Fruit fly (Drosophila melanogaster) Kc167 (cell line): ENCODE results near the gene msk.

Source experiments
- Myc ChIP-seq: fragments of >200 bp; optimal IDR thresholded peaks from 2 replicates; lab custom pipeline; 2017; ENCODE audit warnings: missing external identifiers
- Sin3A ChIP-seq: fragments of >200 bp; optimal IDR thresholded peaks from 2 replicates; lab custom pipeline; 2018; ENCODE audit warnings: missing external identifiers
- h ChIP-seq: fragments of >200 bp; optimal IDR thresholded peaks from 3 replicates; lab custom pipeline; 2018; ENCODE audit warnings: missing external identifiers
- insv ChIP-seq: fragments of >200 bp; optimal IDR thresholded peaks from 3 replicates; lab custom pipeline; 2018; ENCODE audit warnings: missing external identifiers
- psq ChIP-seq: fragments of >200 bp; optimal IDR thresholded peaks from 2 replicates; lab custom pipeline; 2017; ENCODE audit warnings: missing external identifiers
- ttk ChIP-seq: sonication (Bioruptor generic); optimal IDR thresholded peaks from 2 replicates; lab custom pipeline; 2017; ENCODE audit warnings: missing external identifiers

The msk gene

dm6 chr3L:8077953-8078352 is 38.0 kb upstream of the msk start:
- TF ChIP-seq Myc (lab: Kevin White, UChicago) (no peak), psq (no peak), h (lab: Kevin White, UChicago) (no peak), ttk (lab: Kevin White, UChicago) (no peak), Sin3A (lab: Kevin White, UChicago) (no peak), insv (no peak)

DNA sequence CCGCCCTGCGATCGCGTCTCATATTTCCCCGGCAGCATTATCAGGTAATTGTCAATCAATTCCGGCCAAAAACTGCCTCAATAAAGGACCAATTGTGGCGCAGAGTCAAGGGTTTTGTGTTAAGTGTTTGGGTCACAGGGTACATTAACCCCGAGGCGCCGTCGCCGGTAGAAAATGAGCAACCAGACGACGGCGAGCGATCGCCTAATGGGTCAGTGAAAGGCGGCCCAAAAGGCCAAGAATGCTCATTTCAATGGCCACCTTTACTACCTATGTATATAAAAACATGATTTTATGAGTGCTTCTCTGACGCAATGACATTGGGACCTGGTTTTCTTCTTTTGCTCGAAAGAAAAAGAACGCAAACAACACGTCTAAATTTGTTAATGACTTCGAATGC is 36.4 kb upstream of the msk start:
- no peak for TF ChIP-seq psq
- no peak for TF ChIP-seq h (lab: Kevin White, UChicago)
- no peak for TF ChIP-seq ttk (lab: Kevin White, UChicago)
- no peak for TF ChIP-seq Myc (lab: Kevin White, UChicago)
- no peak for TF ChIP-seq insv
- TF ChIP-seq Sin3A (lab: Kevin White, UChicago), result no peak

- TF ChIP-seq Myc (lab: Kevin White, UChicago), result no peak
- no peak for TF ChIP-seq h (lab: Kevin White, UChicago)
- no peak for TF ChIP-seq psq
- TF ChIP-seq ttk (lab: Kevin White, UChicago), result no peak
Observed at dm6 chr3L:8080790-8081189, 35.2 kb upstream of the msk start.

- TF ChIP-seq Myc (lab: Kevin White, UChicago), result no peak
- TF ChIP-seq ttk (lab: Kevin White, UChicago), result no peak
- TF ChIP-seq Sin3A (lab: Kevin White, UChicago), result no peak
- TF ChIP-seq insv, result no peak
- TF ChIP-seq h (lab: Kevin White, UChicago), result no peak
- no peak for TF ChIP-seq psq
Observed at dm6 chr3L:8081822-8082221, 34.2 kb upstream of the msk start.

DNA sequence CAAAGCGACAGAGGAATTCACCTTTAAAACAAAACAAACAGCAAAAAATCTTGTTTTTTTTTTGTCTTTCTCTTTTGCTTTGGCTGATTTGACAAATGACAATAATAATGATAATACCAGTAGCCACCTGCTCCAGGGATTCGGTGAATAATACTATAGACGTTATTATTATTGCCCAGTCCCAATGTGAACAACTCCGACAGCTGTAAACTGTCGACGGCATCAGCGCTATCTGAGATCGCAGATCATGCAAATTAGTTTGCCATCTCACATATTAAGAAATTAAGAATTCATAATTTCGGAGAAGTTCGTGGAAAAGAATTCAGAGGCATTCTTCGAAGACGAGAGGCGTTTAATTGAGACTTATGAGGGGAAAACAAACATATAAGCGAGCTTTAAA is 29.8 kb upstream of the msk start:
- no peak for TF ChIP-seq psq
- TF ChIP-seq Sin3A (lab: Kevin White, UChicago), result no peak
- TF ChIP-seq ttk (lab: Kevin White, UChicago), result no peak
- TF ChIP-seq insv, result no peak
- TF ChIP-seq Myc (lab: Kevin White, UChicago), result no peak
- no peak for TF ChIP-seq h (lab: Kevin White, UChicago)

DNA sequence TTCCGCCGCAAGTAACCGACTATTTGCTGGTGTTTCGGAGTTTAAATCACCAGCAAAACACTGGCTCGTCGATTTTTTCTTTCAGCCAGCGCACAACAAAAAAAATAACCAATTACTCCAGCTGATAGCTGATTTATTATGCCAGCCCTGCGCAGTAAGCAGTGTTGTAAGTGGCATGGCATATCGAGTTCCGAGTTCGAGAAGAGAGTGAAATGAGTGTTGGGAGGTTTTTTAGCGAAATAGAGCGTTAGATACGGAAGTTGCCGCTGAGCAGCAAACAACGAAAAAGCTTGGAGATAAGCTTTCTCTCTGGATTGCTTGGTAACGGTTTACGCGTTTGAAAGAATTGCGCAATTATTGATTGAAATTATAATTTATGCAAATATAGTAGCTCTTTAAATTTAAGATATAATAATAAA is 24.3 kb upstream of the msk start, which contains the start of gene CG7565:
Gene CG7565 (minus strand): TSS at position 137 of the 419 bp plus-strand sequence.
- TF ChIP-seq Sin3A (lab: Kevin White, UChicago) (no peak), Myc (lab: Kevin White, UChicago) (no peak), insv (no peak), ttk (lab: Kevin White, UChicago) (no peak), psq (no peak), h (lab: Kevin White, UChicago) (no peak)

DNA sequence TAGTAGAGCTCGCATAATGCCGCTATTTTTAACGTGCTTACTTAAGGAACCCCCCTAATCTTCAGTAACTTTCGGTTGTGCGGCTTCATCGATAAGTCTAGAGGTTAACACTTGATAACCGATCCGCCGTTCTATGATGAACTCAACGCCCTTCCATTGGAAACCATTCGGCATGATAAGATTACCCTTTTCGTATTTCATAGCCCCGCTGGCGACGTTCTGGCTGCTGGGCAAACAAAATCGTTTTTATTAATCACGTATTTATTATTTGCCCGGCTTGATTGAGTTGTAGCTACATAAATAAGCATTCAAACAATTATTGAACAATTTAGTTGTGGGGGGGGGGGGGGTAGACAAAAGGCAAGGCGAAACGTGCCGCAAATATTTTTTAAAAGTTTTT is 22.4 kb upstream of the msk start:
- TF ChIP-seq h (lab: Kevin White, UChicago) (no peak), insv (no peak), Sin3A (lab: Kevin White, UChicago) (no peak), Myc (lab: Kevin White, UChicago) (no peak), psq (no peak), ttk (lab: Kevin White, UChicago) (no peak)

dm6 chr3L:8094652-8095129 is 21.3 kb upstream of the msk start:
- TF ChIP-seq Sin3A (lab: Kevin White, UChicago) (no peak), h (lab: Kevin White, UChicago) (no peak), Myc (lab: Kevin White, UChicago) (no peak), insv (no peak), ttk (lab: Kevin White, UChicago) (no peak), psq (no peak)

- TF ChIP-seq Sin3A (lab: Kevin White, UChicago), result no peak
- TF ChIP-seq h (lab: Kevin White, UChicago), result no peak
- no peak for TF ChIP-seq ttk (lab: Kevin White, UChicago)
- TF ChIP-seq Myc (lab: Kevin White, UChicago), result no peak
- TF ChIP-seq psq, result no peak
- TF ChIP-seq insv, result no peak
Observed at dm6 chr3L:8096106-8096558, 19.8 kb upstream of the msk start.

DNA sequence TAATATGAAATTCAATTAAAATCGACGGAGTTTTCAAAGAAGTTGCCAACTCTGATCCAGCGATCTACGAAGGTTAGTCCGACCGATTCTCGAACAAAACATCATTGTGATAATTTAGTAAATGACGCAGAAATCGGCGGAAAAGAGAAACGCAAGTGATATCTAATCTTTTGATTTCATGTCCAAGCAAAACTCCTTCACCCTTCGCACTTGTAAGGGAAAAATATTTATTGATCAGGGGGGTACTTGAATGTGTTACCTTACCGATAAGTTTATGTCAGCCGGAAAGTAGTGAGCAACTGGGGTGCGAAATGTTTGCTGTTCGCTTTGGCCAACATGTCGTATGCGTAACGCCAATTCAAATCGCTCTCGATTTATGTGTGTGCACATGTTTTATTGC is 18.9 kb upstream of the msk start:
- TF ChIP-seq psq (no peak), insv (no peak), Myc (lab: Kevin White, UChicago) (no peak), ttk (lab: Kevin White, UChicago) (no peak), Sin3A (lab: Kevin White, UChicago) (no peak), h (lab: Kevin White, UChicago) (no peak)

dm6 chr3L:8108201-8108600 is 7.8 kb upstream of the msk start:
- TF ChIP-seq psq (no peak), ttk (lab: Kevin White, UChicago) (no peak), Sin3A (lab: Kevin White, UChicago) (no peak), insv (no peak), h (lab: Kevin White, UChicago) (no peak), Myc (lab: Kevin White, UChicago) (no peak)

DNA sequence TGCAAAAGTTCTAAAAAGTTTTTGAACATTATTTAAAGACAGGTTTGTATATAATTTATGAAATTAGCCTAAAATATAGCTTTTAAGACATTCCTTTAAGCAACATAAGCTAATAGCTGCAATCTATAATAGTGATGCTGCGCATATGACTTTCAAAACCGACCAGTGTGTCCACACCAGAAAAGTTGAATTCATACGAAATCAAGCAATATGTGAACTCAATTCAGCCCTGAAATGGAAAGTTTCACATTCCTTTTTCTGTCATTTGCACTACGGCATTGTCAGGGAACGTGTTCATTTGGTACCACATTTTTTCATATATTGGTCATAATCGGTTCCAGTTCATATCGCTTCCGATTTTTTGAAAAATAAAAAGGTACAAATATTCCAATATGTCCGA is 7.1 kb upstream of the msk start, which contains the start of gene fan:
Gene fan (plus strand): TSS at position 247 of the 400 bp plus-strand sequence.
- no peak for TF ChIP-seq insv

DNA sequence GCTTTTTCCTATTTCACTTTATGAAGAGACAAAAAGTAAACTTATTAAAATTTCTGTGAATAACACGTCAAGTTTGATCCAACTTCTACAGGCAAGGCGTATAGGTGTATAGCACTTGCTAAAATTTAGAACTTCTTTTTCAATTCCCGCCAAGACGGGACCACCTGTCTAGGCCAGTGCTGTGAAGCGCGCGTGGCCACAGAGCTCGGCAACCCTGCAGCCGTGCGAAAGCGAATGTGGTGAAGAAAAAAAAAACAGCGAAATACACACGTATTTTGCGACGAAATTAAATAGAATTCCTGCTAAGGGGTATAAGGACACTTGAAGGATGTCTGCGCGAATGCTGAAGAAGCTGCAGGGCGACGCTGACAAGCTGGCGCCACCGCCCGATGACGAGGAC is 5.8 kb upstream of the msk start, which contains the start of gene Nulp1:
Gene Nulp1 (plus strand): TSS at position 198 of the 400 bp plus-strand sequence.
- TF ChIP-seq h (lab: Kevin White, UChicago), result no peak
- TF ChIP-seq Myc (lab: Kevin White, UChicago), result no peak
- TF ChIP-seq ttk (lab: Kevin White, UChicago), result no peak
- TF ChIP-seq insv, result no peak
- no peak for TF ChIP-seq Sin3A (lab: Kevin White, UChicago)
- no peak for TF ChIP-seq psq
